ENCODE assay signal across 5 fruit fly cellular contexts in genomic region chr3L:12913609-12914266, dm6.
TF ChIP-seq lines count a peak whose summit lies in the region.

TSS of gene CG32115 (minus strand) at chr3L:12913646.

TF ChIP-seq in whole organism, adult, 20 proteins besides CTCF, POLR2A, EP300 and RAD21 (continued from another document):
- peak; percentile 59 for TF ChIP-seq ovo (GFP tag; optimal IDR thresholded peaks at IDR 0.05; lab: Kevin White, UChicago)
- peak; percentile 73 for TF ChIP-seq Crg-1 (GFP tag; optimal IDR thresholded peaks at IDR 0.05; lab: Kevin White, UChicago)
- TF ChIP-seq tj (GFP tag; optimal IDR thresholded peaks at IDR 0.05; lab: Kevin White, UChicago), result peak; percentile 75

TF ChIP-seq in whole organism, embryonic, 481 proteins besides CTCF, POLR2A, EP300 and RAD21 (continued from another document and continues in another):
- TF ChIP-seq CG15601 (tag; optimal IDR thresholded peaks at IDR 0.05; lab: Kevin White, UChicago) (peak; percentile 80), CG9797 (GFP tag; optimal IDR thresholded peaks at IDR 0.05; lab: Kevin White, UChicago) (no peak), her (GFP tag; optimal IDR thresholded peaks at IDR 0.05; lab: Kevin White, UChicago) (peak; percentile 73), psq (GFP tag; optimal IDR thresholded peaks at IDR 0.05; lab: Kevin White, UChicago) (peak; percentile 62), Bteb2 (GFP tag; optimal IDR thresholded peaks at IDR 0.05; lab: Kevin White, UChicago) (peak; percentile 92), Sin3A (optimal IDR thresholded peaks at IDR 0.05; lab: Kevin White, UChicago) (no peak), Deaf1 (tag; optimal IDR thresholded peaks at IDR 0.05; lab: Kevin White, UChicago) (peak; percentile 78), CG2129 (GFP tag; IDR thresholded peaks at IDR 0.05; lab: Robert Waterston, UW; ENCODE audit: partially characterized antibody) (no peak), fd64A (GFP tag; optimal IDR thresholded peaks at IDR 0.05; lab: Kevin White, UChicago) (peak; percentile 60), Taf1 (GFP tag; IDR thresholded peaks at IDR 0.05; lab: Robert Waterston, UW) (peak; percentile 94), zen (tag; optimal IDR thresholded peaks at IDR 0.05; lab: Kevin White, UChicago) (no peak), CG5953 (GFP tag; IDR thresholded peaks at IDR 0.05; lab: Robert Waterston, UW) (peak; percentile 79), Bgb (GFP tag; IDR thresholded peaks at IDR 0.05; lab: Robert Waterston, UW; ENCODE audit: partially characterized antibody) (no peak), nmo (GFP tag; optimal IDR thresholded peaks at IDR 0.05; lab: Kevin White, UChicago) (peak; percentile 97), fd102C (GFP tag; optimal IDR thresholded peaks at IDR 0.05; lab: Kevin White, UChicago) (no peak), CG7271 (tag; optimal IDR thresholded peaks at IDR 0.05; lab: Kevin White, UChicago) (peak; percentile 62), CG9817 (tag; optimal IDR thresholded peaks at IDR 0.05; lab: Kevin White, UChicago) (peak; percentile 97), CG4730 (GFP tag; IDR thresholded peaks at IDR 0.05; lab: Robert Waterston, UW) (peak; percentile 95), Hand (GFP tag; optimal IDR thresholded peaks at IDR 0.05; lab: Kevin White, UChicago) (peak; percentile 82), Hmx (GFP tag; optimal IDR thresholded peaks at IDR 0.05; lab: Kevin White, UChicago) (peak; percentile 90), usp (GFP tag; optimal IDR thresholded peaks at IDR 0.05; lab: Kevin White, UChicago) (no peak), chm (GFP tag; IDR thresholded peaks at IDR 0.05; lab: Robert Waterston, UW) (no peak), Dad (GFP tag; optimal IDR thresholded peaks at IDR 0.05; lab: Kevin White, UChicago) (peak; percentile 79), CG3163 (GFP tag; optimal IDR thresholded peaks at IDR 0.05; lab: Kevin White, UChicago) (peak; percentile 94), cad (GFP tag; optimal IDR thresholded peaks at IDR 0.05; lab: Kevin White, UChicago) (no peak), da (GFP tag; optimal IDR thresholded peaks at IDR 0.05; lab: Kevin White, UChicago) (peak; percentile 61), CG6254 (GFP tag; optimal IDR thresholded peaks at IDR 0.05; lab: Kevin White, UChicago) (peak; percentile 70), CG11723 (GFP tag; optimal IDR thresholded peaks at IDR 0.05; lab: Kevin White, UChicago) (peak; percentile 75), bbx (GFP tag; IDR thresholded peaks at IDR 0.05; lab: Robert Waterston, UW; ENCODE audit: partially characterized antibody) (no peak), HLH4C (GFP tag; IDR thresholded peaks at IDR 0.05; lab: Robert Waterston, UW; ENCODE audit: partially characterized antibody) (no peak), Sox102F (GFP tag; optimal IDR thresholded peaks at IDR 0.05; lab: Kevin White, UChicago) (peak; percentile 96), ase (GFP tag; IDR thresholded peaks at IDR 0.05; lab: Robert Waterston, UW) (peak; percentile 95)

TF ChIP-seq in whole organism, prepupa, 60 proteins besides CTCF, POLR2A, EP300 and RAD21 (continued from another document and continues in another):
- no peak for TF ChIP-seq CG6854 (GFP tag; optimal IDR thresholded peaks at IDR 0.05; lab: Kevin White, UChicago)
- TF ChIP-seq Blimp-1 (GFP tag; optimal IDR thresholded peaks at IDR 0.05; lab: Kevin White, UChicago), result peak; percentile 86
- TF ChIP-seq Sox15 (GFP tag; optimal IDR thresholded peaks at IDR 0.05; lab: Kevin White, UChicago), result peak; percentile 91
- TF ChIP-seq acj6 (GFP tag; optimal IDR thresholded peaks at IDR 0.05; lab: Kevin White, UChicago), result peak; percentile 96
- TF ChIP-seq CG11294 (GFP tag; IDR thresholded peaks at IDR 0.05; lab: Robert Waterston, UW), result peak; percentile 95
- TF ChIP-seq CG3919 (GFP tag; optimal IDR thresholded peaks at IDR 0.05; lab: Kevin White, UChicago), result peak; percentile 95
- TF ChIP-seq salr (GFP tag; optimal IDR thresholded peaks at IDR 0.05; lab: Kevin White, UChicago), result peak; percentile 89 to 91
- TF ChIP-seq Hr4 (GFP tag; optimal IDR thresholded peaks at IDR 0.05; lab: Kevin White, UChicago), result peak; percentile 96
- TF ChIP-seq dsx (GFP tag; optimal IDR thresholded peaks at IDR 0.05; lab: Kevin White, UChicago; ENCODE audit: poor library complexity, severe bottlenecking), result peak; percentile 93
- TF ChIP-seq Gug (GFP tag; IDR thresholded peaks at IDR 0.05; lab: Robert Waterston, UW), result peak; percentile 97
- peak; percentile 94 for TF ChIP-seq CG34406 (GFP tag; optimal IDR thresholded peaks at IDR 0.05; lab: Kevin White, UChicago)
- peak; percentile 93 for TF ChIP-seq CG6792 (GFP tag; optimal IDR thresholded peaks at IDR 0.05; lab: Kevin White, UChicago)
- TF ChIP-seq Ets96B (tag; optimal IDR thresholded peaks at IDR 0.05; lab: Kevin White, UChicago), result peak; percentile 95
- peak; percentile 94 for TF ChIP-seq achi (GFP tag; optimal IDR thresholded peaks at IDR 0.05; lab: Kevin White, UChicago)
- TF ChIP-seq CG6808 (GFP tag; optimal IDR thresholded peaks at IDR 0.05; lab: Kevin White, UChicago), result peak; percentile 81
- TF ChIP-seq Hr38 (GFP tag; optimal IDR thresholded peaks at IDR 0.05; lab: Kevin White, UChicago), result no peak
- TF ChIP-seq CG9139 (GFP tag; optimal IDR thresholded peaks at IDR 0.05; lab: Kevin White, UChicago), result peak; percentile 74
- TF ChIP-seq Lpt (GFP tag; optimal IDR thresholded peaks at IDR 0.05; lab: Kevin White, UChicago), result peak; percentile 89
- peak; percentile 95 for TF ChIP-seq Smox (GFP tag; optimal IDR thresholded peaks at IDR 0.05; lab: Kevin White, UChicago)
- peak; percentile 85 for TF ChIP-seq fd59A (GFP tag; optimal IDR thresholded peaks at IDR 0.05; lab: Kevin White, UChicago)
- TF ChIP-seq spab (GFP tag; optimal IDR thresholded peaks at IDR 0.05; lab: Kevin White, UChicago), result peak; percentile 78
- peak; percentile 89 for TF ChIP-seq CG7368 (GFP tag; optimal IDR thresholded peaks at IDR 0.05; lab: Kevin White, UChicago)
- TF ChIP-seq fd85E (GFP tag; optimal IDR thresholded peaks at IDR 0.05; lab: Kevin White, UChicago), result peak; percentile 73
- TF ChIP-seq ss (GFP tag; optimal IDR thresholded peaks at IDR 0.05; lab: Kevin White, UChicago), result peak; percentile 76 to 93
- peak; percentile 99 for TF ChIP-seq Eip78C (GFP tag; lab: Kevin White, UChicago)
- peak; percentile 96 for TF ChIP-seq CG11902 (GFP tag; optimal IDR thresholded peaks at IDR 0.05; lab: Kevin White, UChicago)
- peak; percentile 93 for TF ChIP-seq net (GFP tag; optimal IDR thresholded peaks at IDR 0.05; lab: Kevin White, UChicago)
- peak; percentile 96 for TF ChIP-seq CG31627 (GFP tag; optimal IDR thresholded peaks at IDR 0.05; lab: Kevin White, UChicago)
- peak; percentile 94 for TF ChIP-seq lz (GFP tag; optimal IDR thresholded peaks at IDR 0.05; lab: Kevin White, UChicago)
- peak; percentile 93 for TF ChIP-seq CG10631 (GFP tag; optimal IDR thresholded peaks at IDR 0.05; lab: Kevin White, UChicago)
- peak; percentile 96 for TF ChIP-seq Met (GFP tag; optimal IDR thresholded peaks at IDR 0.05; lab: Kevin White, UChicago)
- peak; percentile 96 for TF ChIP-seq pdm3 (GFP tag; optimal IDR thresholded peaks at IDR 0.05; lab: Kevin White, UChicago)
- TF ChIP-seq CG11762 (GFP tag; optimal IDR thresholded peaks at IDR 0.05; lab: Kevin White, UChicago; ENCODE audit: insufficient read depth), result peak; percentile 94

TF ChIP-seq in whole organism, pupa, 21 proteins besides CTCF, POLR2A, EP300 and RAD21 (continued from another document):
- TF ChIP-seq CG4496 (GFP tag; IDR thresholded peaks at IDR 0.05; lab: Robert Waterston, UW), result peak; percentile 98

TF ChIP-seq in whole organism, wandering third instar larva, 38 proteins besides CTCF, POLR2A, EP300 and RAD21 (continued from another document):
- TF ChIP-seq dl (GFP tag; optimal IDR thresholded peaks at IDR 0.05; lab: Kevin White, UChicago; ENCODE audit: insufficient read depth in 1 of 2, partially characterized antibody in 2 of 2) (peak in 1 of 2 experiments; percentile 14), Mio (GFP tag; optimal IDR thresholded peaks at IDR 0.05; lab: Kevin White, UChicago) (peak; percentile 81), tai (GFP tag; optimal IDR thresholded peaks at IDR 0.05; lab: Kevin White, UChicago) (peak; percentile 94), Hr78 (GFP tag; optimal IDR thresholded peaks at IDR 0.05; lab: Kevin White, UChicago) (no peak), brk (GFP tag; optimal IDR thresholded peaks at IDR 0.05; lab: Kevin White, UChicago) (peak; percentile 95), psq (GFP tag; optimal IDR thresholded peaks at IDR 0.05; lab: Kevin White, UChicago) (peak; percentile 95), Rel (GFP tag; optimal IDR thresholded peaks at IDR 0.05; lab: Kevin White, UChicago) (peak; percentile 82), Rel (tag; optimal IDR thresholded peaks at IDR 0.05; lab: Kevin White, UChicago) (peak; percentile 85), rgr (GFP tag; optimal IDR thresholded peaks at IDR 0.05; lab: Kevin White, UChicago) (peak; percentile 99), Vsx2 (GFP tag; optimal IDR thresholded peaks at IDR 0.05; lab: Kevin White, UChicago; ENCODE audit: partially characterized antibody) (no peak), sage (GFP tag; optimal IDR thresholded peaks at IDR 0.05; lab: Kevin White, UChicago) (peak; percentile 95), woc (GFP tag; optimal IDR thresholded peaks at IDR 0.05; lab: Kevin White, UChicago) (peak; percentile 93), foxo (GFP tag; optimal IDR thresholded peaks at IDR 0.05; lab: Kevin White, UChicago) (peak; percentile 91 to 98), HLH106 (tag; optimal IDR thresholded peaks at IDR 0.05; lab: Kevin White, UChicago) (peak; percentile 98), OdsH (GFP tag; optimal IDR thresholded peaks at IDR 0.05; lab: Kevin White, UChicago) (peak; percentile 99), dsf (GFP tag; optimal IDR thresholded peaks at IDR 0.05; lab: Kevin White, UChicago; ENCODE audit: borderline replicate concordance) (peak; percentile 81), jim (GFP tag; optimal IDR thresholded peaks at IDR 0.05; lab: Kevin White, UChicago) (peak; percentile 0), br (GFP tag; optimal IDR thresholded peaks at IDR 0.05; lab: Kevin White, UChicago) (peak; percentile 96)
